Worm (Caenorhabditis elegans) whole organism, midembryonic: ENCODE results near the gene ttr-6.

Experiments used
- T22C8.4 ChIP-seq: fragments of 200-800 bp; sonication (Bioruptor generic); IDR thresholded peaks from 2 replicates; pipeline ENCODE4 v1.3.6; 2022; ENCODE audit warnings: missing genetic modification characterization, missing compliant biosample characterization
- cog-1 ChIP-seq: sonication (generic microtip); optimal IDR thresholded peaks from 2 replicates; lab custom pipeline; 2016; ENCODE audit warnings: missing genetic modification characterization, missing compliant biosample characterization
- flt-1 ChIP-seq: fragments of 200-800 bp; sonication (Bioruptor generic); IDR thresholded peaks from 2 replicates; pipeline ENCODE4 v1.3.6; 2022; ENCODE audit warnings: missing genetic modification characterization, missing compliant biosample characterization
- klf-2 ChIP-seq: fragments of 200-800 bp; sonication (Bioruptor generic); conservative IDR thresholded peaks from 2 replicates; pipeline ENCODE4 v1.3.6; 2022; ENCODE audit warnings: missing genetic modification reagents, missing genetic modification characterization, missing compliant biosample characterization
- med-1 ChIP-seq: sonication (generic microtip); optimal IDR thresholded peaks from 2 replicates; lab custom pipeline; 2017; ENCODE audit warnings: missing genetic modification characterization, mild to moderate bottlenecking, missing compliant biosample characterization, antibody characterized with exemption, missing genetic modification reagents; ENCODE audit not compliant: insufficient read depth
- ref-1 ChIP-seq: fragments of 200-800 bp; sonication (Bioruptor generic); conservative IDR thresholded peaks from 2 replicates; pipeline ENCODE4 v1.3.6; 2022; ENCODE audit warnings: missing genetic modification reagents, missing genetic modification characterization, missing compliant biosample characterization
- tab-1 ChIP-seq: fragments of 200-800 bp; sonication (Bioruptor generic); IDR thresholded peaks from 2 replicates; pipeline ENCODE4 v1.3.6; 2022; ENCODE audit warnings: missing genetic modification characterization, missing compliant biosample characterization
- ztf-23 ChIP-seq: fragments of 200-800 bp; sonication (Bioruptor generic); IDR thresholded peaks from 2 replicates; pipeline ENCODE4 v1.3.6; 2022; ENCODE audit warnings: missing genetic modification reagents, missing genetic modification characterization, missing compliant biosample characterization
- ztf-29 ChIP-seq: fragments of 200-800 bp; sonication (Bioruptor generic); IDR thresholded peaks from 2 replicates; pipeline ENCODE4 v1.3.6; 2022; ENCODE audit warnings: missing genetic modification reagents, missing genetic modification characterization, missing compliant biosample characterization

Gene ttr-6

DNA sequence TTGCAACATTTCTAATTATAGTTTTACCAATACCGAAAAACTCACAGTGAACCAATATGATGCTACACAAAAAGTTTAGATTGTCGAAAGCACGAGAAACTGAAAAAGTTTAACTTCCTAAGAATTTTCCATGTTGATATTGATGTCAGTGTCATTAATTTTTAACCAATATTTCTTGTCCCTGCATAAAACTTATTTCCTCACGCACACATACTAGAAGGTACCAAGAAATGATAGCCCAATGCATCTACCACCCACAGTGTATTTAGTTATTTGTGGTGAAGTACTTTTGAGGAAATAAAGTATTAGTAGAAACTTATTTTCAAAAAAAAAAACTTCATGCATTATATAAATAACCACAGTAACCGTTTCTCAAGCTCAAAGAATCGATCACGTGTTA lies 34.5 kb upstream of the ttr-6 start, which contains the start of gene aexr-2:
Gene aexr-2, minus strand, starts transcription at position 101 of the 400 bp plus-strand sequence.
- TF ChIP-seq cog-1 (tag; lab: Kevin White, UChicago), result no peak
- TF ChIP-seq flt-1, result no peak
- no peak for TF ChIP-seq klf-2 (GFP tag; lab: Robert Waterston, UW)

DNA sequence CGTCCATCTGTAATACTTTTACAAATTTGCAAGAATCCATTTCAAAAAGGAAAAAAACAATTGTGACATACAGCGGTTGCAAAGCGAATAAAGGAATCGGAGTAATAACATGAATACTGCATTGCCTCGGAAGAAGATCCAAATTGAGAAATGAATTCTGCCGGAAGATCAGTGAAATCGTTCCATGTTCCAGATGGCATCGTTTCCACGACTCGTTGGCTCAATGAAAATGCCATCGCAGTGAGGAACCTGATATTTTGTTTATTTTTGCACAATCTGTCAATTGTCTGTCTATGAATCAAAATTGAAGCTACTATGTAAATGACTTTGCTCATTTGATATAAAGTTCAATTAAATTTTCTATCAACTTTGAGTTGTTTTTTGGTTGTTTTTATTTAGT lies 33.7 kb upstream of the ttr-6 start:
- no peak for TF ChIP-seq T22C8.4 (GFP tag; lab: Robert Waterston, UW)

- no peak for TF ChIP-seq med-1 (GFP tag; lab: Kevin White, UChicago)
- no peak for TF ChIP-seq ztf-23 (GFP tag; lab: Robert Waterston, UW)
- no peak for TF ChIP-seq cog-1 (tag; lab: Kevin White, UChicago)
- TF ChIP-seq ztf-29 (GFP tag; lab: Robert Waterston, UW), result no peak
- TF ChIP-seq ref-1 (GFP tag; lab: Robert Waterston, UW), result no peak
- TF ChIP-seq flt-1, result no peak
Measured at ce11 chrX:6625275-6625674, 28.4 kb upstream of the ttr-6 start.

DNA sequence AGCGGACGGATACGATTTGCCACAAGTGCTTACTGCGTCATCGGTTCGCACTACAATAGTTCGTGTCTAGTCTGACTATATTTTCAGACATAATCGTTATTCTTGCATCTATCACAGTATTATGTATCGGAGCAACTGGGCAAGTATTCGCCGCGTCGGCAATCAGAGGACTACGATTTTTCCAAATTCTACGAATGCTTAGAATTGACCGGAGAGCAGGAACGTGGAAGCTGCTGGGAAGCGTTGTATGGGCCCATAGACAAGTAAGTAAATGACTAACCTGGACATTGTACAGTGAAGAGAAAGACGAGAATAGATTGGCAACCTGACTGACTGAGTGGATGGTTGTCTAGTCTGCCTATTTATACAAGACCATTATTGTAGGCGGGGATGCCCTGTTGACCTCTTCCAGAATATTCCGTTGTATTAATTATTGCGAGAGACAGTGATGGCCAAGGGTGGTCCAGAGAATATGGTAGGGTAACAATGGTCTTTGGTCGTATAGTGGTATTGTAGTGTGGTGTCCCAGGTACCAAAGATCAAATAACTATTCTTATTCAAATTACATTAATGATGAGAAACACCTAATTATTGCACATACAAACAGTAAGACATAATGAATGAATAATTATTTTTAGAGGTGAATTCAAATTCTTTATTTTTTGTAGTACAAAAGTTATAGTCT lies 25.8 kb upstream of the ttr-6 start, which contains the start of gene clec-266:
Gene clec-266, minus strand, starts transcription at position 364 of the 685 bp plus-strand sequence.
- TF ChIP-seq flt-1 (0 out of 2 replicates have a peak, but pooled peaks have one; percentile 23), T22C8.4 (GFP tag; lab: Robert Waterston, UW) (no peak)

- TF ChIP-seq T22C8.4 (GFP tag; lab: Robert Waterston, UW), result no peak
Measured at ce11 chrX:6618712-6619111, 21.8 kb upstream of the ttr-6 start, which contains the start of gene kqt-1. kqt-1 (plus strand) TSS chrX:6619012.

- TF ChIP-seq ztf-23 (GFP tag; lab: Robert Waterston, UW), result no peak
- TF ChIP-seq T22C8.4 (GFP tag; lab: Robert Waterston, UW), result no peak
- no peak for TF ChIP-seq ref-1 (GFP tag; lab: Robert Waterston, UW)
- TF ChIP-seq med-1 (GFP tag; lab: Kevin White, UChicago), result no peak
- no peak for TF ChIP-seq tab-1 (GFP tag; lab: Robert Waterston, UW)
- TF ChIP-seq ztf-29 (GFP tag; lab: Robert Waterston, UW), result no peak
- no peak for TF ChIP-seq flt-1
- no peak for TF ChIP-seq klf-2 (GFP tag; lab: Robert Waterston, UW)
- no peak for TF ChIP-seq cog-1 (tag; lab: Kevin White, UChicago)
Measured at ce11 chrX:6617622-6618021, 20.7 kb upstream of the ttr-6 start.

- TF ChIP-seq flt-1 (no peak), med-1 (GFP tag; lab: Kevin White, UChicago) (no peak), ztf-29 (GFP tag; lab: Robert Waterston, UW) (no peak), cog-1 (tag; lab: Kevin White, UChicago) (no peak)
Measured at ce11 chrX:6613537-6613936, 16.6 kb upstream of the ttr-6 start.

DNA sequence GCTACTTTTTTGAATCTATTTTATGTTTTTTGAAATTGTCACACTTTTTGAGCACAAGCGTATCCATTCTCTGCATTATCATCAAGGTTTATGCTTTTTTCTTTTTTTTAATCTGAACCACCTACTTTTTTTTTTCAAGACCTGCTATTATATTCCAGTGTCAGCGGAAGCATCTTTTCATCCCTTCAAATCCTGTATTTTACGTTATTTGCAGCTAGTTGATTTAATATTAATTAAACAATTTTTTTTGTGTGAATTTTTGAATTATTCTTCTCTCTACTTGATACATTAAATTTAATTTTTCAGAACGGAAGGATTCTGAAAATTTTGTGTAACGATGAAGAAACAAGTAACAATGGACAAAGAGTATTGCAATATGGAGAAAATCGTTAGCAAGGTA lies 12.8 kb upstream of the ttr-6 start, which contains the start of gene C25B8.8:
Gene C25B8.8, plus strand, starts transcription at position 301 of the 400 bp plus-strand sequence.
- no peak for TF ChIP-seq flt-1
- no peak for TF ChIP-seq ref-1 (GFP tag; lab: Robert Waterston, UW)
- TF ChIP-seq T22C8.4 (GFP tag; lab: Robert Waterston, UW), result no peak
- TF ChIP-seq med-1 (GFP tag; lab: Kevin White, UChicago), result no peak
- TF ChIP-seq ztf-23 (GFP tag; lab: Robert Waterston, UW), result no peak
- TF ChIP-seq cog-1 (tag; lab: Kevin White, UChicago), result no peak
- TF ChIP-seq tab-1 (GFP tag; lab: Robert Waterston, UW), result no peak
- TF ChIP-seq klf-2 (GFP tag; lab: Robert Waterston, UW), result no peak
- TF ChIP-seq ztf-29 (GFP tag; lab: Robert Waterston, UW), result no peak

DNA sequence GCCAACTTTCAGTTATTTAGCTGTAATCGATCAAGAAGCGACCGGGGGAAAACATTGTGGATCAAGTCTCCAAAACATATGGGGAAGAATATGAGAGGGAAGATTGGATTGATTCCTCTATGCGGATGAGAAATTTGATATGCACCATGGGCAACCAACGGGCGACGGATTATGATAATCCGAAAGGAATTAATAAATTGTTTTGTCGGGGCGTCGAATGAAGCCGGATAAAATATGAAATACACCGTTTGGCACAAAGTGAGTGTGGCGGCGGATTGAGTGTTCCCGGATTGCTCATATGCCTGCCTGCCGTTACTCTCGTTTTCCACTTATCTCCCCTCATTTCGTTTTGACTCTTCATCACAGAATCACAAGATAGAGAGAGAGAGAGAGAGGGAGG lies 12.3 kb upstream of the ttr-6 start:
- TF ChIP-seq flt-1 (no peak), ztf-29 (GFP tag; lab: Robert Waterston, UW) (no peak), ztf-23 (GFP tag; lab: Robert Waterston, UW) (no peak), med-1 (GFP tag; lab: Kevin White, UChicago) (no peak), tab-1 (GFP tag; lab: Robert Waterston, UW) (no peak), ref-1 (GFP tag; lab: Robert Waterston, UW) (no peak), cog-1 (tag; lab: Kevin White, UChicago) (no peak), T22C8.4 (GFP tag; lab: Robert Waterston, UW) (no peak), klf-2 (GFP tag; lab: Robert Waterston, UW) (no peak)

DNA sequence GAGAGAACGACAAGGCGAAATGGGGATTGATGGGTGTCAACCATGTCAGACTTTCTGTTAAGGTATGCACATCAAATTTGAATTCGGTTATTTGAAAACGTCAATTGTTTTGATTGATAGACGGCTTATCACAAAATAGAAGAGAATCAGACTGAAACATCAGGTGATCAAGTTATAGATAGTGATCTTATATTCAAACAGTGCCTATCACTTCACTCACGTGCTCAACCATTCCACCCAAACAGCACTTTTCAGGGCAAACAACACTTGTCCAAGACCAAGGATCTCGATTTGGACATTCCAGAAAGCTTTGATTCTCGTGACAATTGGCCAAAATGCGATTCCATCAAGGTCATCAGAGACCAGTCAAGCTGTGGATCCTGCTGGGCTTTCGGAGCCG lies 10.7 kb upstream of the ttr-6 start:
- TF ChIP-seq cog-1 (tag; lab: Kevin White, UChicago) (no peak), klf-2 (GFP tag; lab: Robert Waterston, UW) (no peak), T22C8.4 (GFP tag; lab: Robert Waterston, UW) (no peak), flt-1 (no peak), tab-1 (GFP tag; lab: Robert Waterston, UW) (no peak), ztf-23 (GFP tag; lab: Robert Waterston, UW) (no peak), ref-1 (GFP tag; lab: Robert Waterston, UW) (no peak), med-1 (GFP tag; lab: Kevin White, UChicago) (no peak), ztf-29 (GFP tag; lab: Robert Waterston, UW) (no peak)
